Fruit fly (Drosophila melanogaster): ENCODE results near the gene heca.

dm6 chr3R:30249283-30249682 is 28.4 kb upstream of the heca start, which contains the start of gene CG34299:
- TF ChIP-seq Side (GFP tag; optimal IDR thresholded peaks at IDR 0.05) (no peak), gcm2 (GFP tag; optimal IDR thresholded peaks at IDR 0.05) (no peak), ab (GFP tag; optimal IDR thresholded peaks at IDR 0.05) (no peak), Sox100B (GFP tag; optimal IDR thresholded peaks at IDR 0.05) (no peak), Hey (tag; optimal IDR thresholded peaks at IDR 0.05) (no peak), Hr78 (GFP tag; optimal IDR thresholded peaks at IDR 0.05) (no peak), CG14050 (GFP tag; IDR thresholded peaks at IDR 0.05) (no peak), CG14441 (GFP tag; IDR thresholded peaks at IDR 0.05) (no peak), tna (GFP tag; IDR thresholded peaks at IDR 0.05; ENCODE audit: partially characterized antibody) (no peak), CG13123 (GFP tag; optimal IDR thresholded peaks at IDR 0.05) (no peak), CG8478 (optimal IDR thresholded peaks at IDR 0.05) (no peak)
